Fruit fly (Drosophila melanogaster) whole organism, prepupa: Measurements from ENCODE around the gene aru.
A peak's percentile ranks its signal among the peaks of the same experiment; 100 is the strongest.

Experiments used
- CG10631 ChIP-seq: fragments of 200-800 bp; sonication (Bioruptor generic); optimal IDR thresholded peaks from 2 replicates; lab custom pipeline; 2016; ENCODE audit warnings: missing biosample characterization, missing genetic modification characterization
- CG10669 ChIP-seq: fragments of 200-800 bp; sonication (Bioruptor generic); optimal IDR thresholded peaks from 3 replicates; lab custom pipeline; 2018; ENCODE audit warnings: missing biosample characterization, mild to moderate bottlenecking, missing genetic modification characterization, moderate library complexity
- CG11294 ChIP-seq: fragments of 200-800 bp; sonication (Bioruptor generic); IDR thresholded peaks from 2 replicates; pipeline ENCODE4 v1.3.6; 2022; ENCODE audit warnings: missing biosample characterization, missing genetic modification characterization
- CG11762 ChIP-seq: fragments of 200-800 bp; sonication (Bioruptor generic); optimal IDR thresholded peaks from 3 replicates; lab custom pipeline; 2016; ENCODE audit warnings: missing biosample characterization, missing genetic modification characterization; ENCODE audit not compliant: insufficient read depth
- CG16779 ChIP-seq: fragments of 200-800 bp; sonication (Bioruptor generic); optimal IDR thresholded peaks from 3 replicates; lab custom pipeline; 2017; ENCODE audit warnings: missing biosample characterization, mild to moderate bottlenecking, missing genetic modification characterization
- CG3032 ChIP-seq: fragments of 200-800 bp; optimal IDR thresholded peaks from 2 replicates; lab custom pipeline; 2019; ENCODE audit warnings: missing biosample characterization, mild to moderate bottlenecking, missing genetic modification characterization, moderate library complexity
- CG32006 ChIP-seq: fragments of 200-800 bp; sonication (Bioruptor generic); optimal IDR thresholded peaks from 3 replicates; lab custom pipeline; 2017; ENCODE audit warnings: missing biosample characterization, mild to moderate bottlenecking, missing genetic modification characterization
- CG4318 ChIP-seq: fragments of 200-800 bp; sonication (Bioruptor generic); optimal IDR thresholded peaks from 3 replicates; lab custom pipeline; 2017; ENCODE audit warnings: missing biosample characterization, mild to moderate bottlenecking, missing genetic modification characterization
- CG6163 ChIP-seq: fragments of 200-800 bp; sonication (Bioruptor generic); IDR thresholded peaks from 3 replicates; pipeline ENCODE4 v1.3.6; 2022; ENCODE audit warnings: missing biosample characterization, missing genetic modification characterization
- CG6276 ChIP-seq: fragments of 200-800 bp; sonication (Bioruptor generic); optimal IDR thresholded peaks from 2 replicates; lab custom pipeline; 2017; ENCODE audit warnings: missing biosample characterization, mild to moderate bottlenecking, missing genetic modification characterization
- CG6792 ChIP-seq: fragments of 200-800 bp; sonication (Bioruptor generic); optimal IDR thresholded peaks from 3 replicates; lab custom pipeline; 2016; ENCODE audit warnings: missing biosample characterization, missing genetic modification characterization
- CG6854 ChIP-seq: fragments of 200-800 bp; sonication (Bioruptor generic); optimal IDR thresholded peaks from 2 replicates; lab custom pipeline; 2017; ENCODE audit warnings: missing biosample characterization, mild to moderate bottlenecking, missing genetic modification characterization
- CG7368 ChIP-seq: fragments of 200-800 bp; sonication (Bioruptor generic); optimal IDR thresholded peaks from 3 replicates; lab custom pipeline; 2016; ENCODE audit warnings: missing biosample characterization, missing genetic modification characterization
- CG8319 ChIP-seq: fragments of 200-800 bp; sonication (Bioruptor generic); optimal IDR thresholded peaks from 3 replicates; lab custom pipeline; 2016; ENCODE audit warnings: missing biosample characterization, missing genetic modification characterization
- CG8632 ChIP-seq: fragments of 200-800 bp; sonication (Bioruptor generic); optimal IDR thresholded peaks from 3 replicates; lab custom pipeline; 2016; ENCODE audit warnings: missing biosample characterization, missing genetic modification characterization
- CG9139 ChIP-seq: fragments of 200-800 bp; sonication (Bioruptor generic); optimal IDR thresholded peaks from 3 replicates; lab custom pipeline; 2017; ENCODE audit warnings: missing biosample characterization, mild to moderate bottlenecking, missing genetic modification characterization
- Eip75B ChIP-seq: fragments of 200-800 bp; sonication (Bioruptor generic); optimal IDR thresholded peaks from 3 replicates; lab custom pipeline; 2016; ENCODE audit warnings: missing biosample characterization, missing genetic modification characterization
- Eip78C ChIP-seq: fragments of 200-800 bp; sonication (Bioruptor generic); peaks from one replicate; lab custom pipeline; 2016; ENCODE audit warnings: missing biosample characterization, missing genetic modification characterization
- Eip93F ChIP-seq: fragments of 200-800 bp; sonication (Bioruptor generic); optimal IDR thresholded peaks from 2 replicates; lab custom pipeline; 2016; ENCODE audit warnings: missing biosample characterization, mild to moderate bottlenecking, missing genetic modification characterization
- Ets21C ChIP-seq: fragments of 200-800 bp; sonication (Bioruptor generic); optimal IDR thresholded peaks from 3 replicates; lab custom pipeline; 2016; ENCODE audit warnings: missing biosample characterization, missing genetic modification characterization
- Ets96B ChIP-seq: fragments of 200-800 bp; optimal IDR thresholded peaks from 2 replicates; lab custom pipeline; 2019; ENCODE audit warnings: missing biosample characterization, mild to moderate bottlenecking, missing genetic modification characterization, moderate library complexity
- Gug ChIP-seq: fragments of 200-800 bp; sonication (Bioruptor generic); IDR thresholded peaks from 2 replicates; pipeline ENCODE4 v1.3.6; 2022; ENCODE audit warnings: missing biosample characterization, missing genetic modification characterization
- Hr39 ChIP-seq: fragments of 200-800 bp; sonication (Bioruptor generic); optimal IDR thresholded peaks from 2 replicates; lab custom pipeline; 2016; ENCODE audit warnings: missing biosample characterization, missing genetic modification characterization
- Hr4 ChIP-seq: fragments of 200-800 bp; sonication (Bioruptor generic); optimal IDR thresholded peaks from 3 replicates; lab custom pipeline; 2016; ENCODE audit warnings: missing biosample characterization, missing genetic modification characterization
- Met ChIP-seq: fragments of 200-800 bp; sonication (Bioruptor generic); optimal IDR thresholded peaks from 3 replicates; lab custom pipeline; 2016; ENCODE audit warnings: missing biosample characterization, missing genetic modification characterization
- OdsH ChIP-seq: fragments of 200-800 bp; sonication (Bioruptor generic); optimal IDR thresholded peaks from 3 replicates; lab custom pipeline; 2016; ENCODE audit warnings: missing biosample characterization, missing genetic modification characterization
- Smox ChIP-seq: fragments of 200-800 bp; sonication (Bioruptor generic); optimal IDR thresholded peaks from 3 replicates; lab custom pipeline; 2016; ENCODE audit warnings: missing biosample characterization, missing genetic modification characterization
- Sox102F ChIP-seq: fragments of 200-800 bp; sonication (Bioruptor generic); optimal IDR thresholded peaks from 2 replicates; lab custom pipeline; 2016; ENCODE audit warnings: missing biosample characterization, mild to moderate bottlenecking, missing genetic modification characterization
- Sox14 ChIP-seq: fragments of 200-800 bp; sonication (Bioruptor generic); optimal IDR thresholded peaks from 3 replicates; lab custom pipeline; 2016; ENCODE audit warnings: missing biosample characterization, missing genetic modification characterization
- Sox15 ChIP-seq: fragments of 200-800 bp; sonication (Bioruptor generic); optimal IDR thresholded peaks from 3 replicates; lab custom pipeline; 2016; ENCODE audit warnings: missing biosample characterization, missing genetic modification characterization
- achi ChIP-seq: fragments of 200-800 bp; sonication (Bioruptor generic); optimal IDR thresholded peaks from 3 replicates; lab custom pipeline; 2016; ENCODE audit warnings: missing biosample characterization, missing genetic modification characterization
- acj6 ChIP-seq: fragments of 200-800 bp; sonication (Bioruptor generic); optimal IDR thresholded peaks from 3 replicates; lab custom pipeline; 2016; ENCODE audit warnings: missing biosample characterization, missing genetic modification characterization
- dac ChIP-seq: fragments of 200-800 bp; sonication (Bioruptor generic); optimal IDR thresholded peaks from 2 replicates; lab custom pipeline; 2017; ENCODE audit warnings: missing biosample characterization, mild to moderate bottlenecking, missing genetic modification characterization
- esn ChIP-seq: fragments of 200-800 bp; sonication (Bioruptor generic); optimal IDR thresholded peaks from 2 replicates; lab custom pipeline; 2016; ENCODE audit warnings: missing biosample characterization, mild to moderate bottlenecking, missing genetic modification characterization, moderate library complexity
- fd59A ChIP-seq: fragments of 200-800 bp; sonication (Bioruptor generic); optimal IDR thresholded peaks from 2 replicates; lab custom pipeline; 2017; ENCODE audit warnings: missing biosample characterization, mild to moderate bottlenecking, missing genetic modification characterization, missing genetic modification reagents
- fd85E ChIP-seq: fragments of 200-800 bp; sonication (Bioruptor generic); optimal IDR thresholded peaks from 3 replicates; lab custom pipeline; 2016; ENCODE audit warnings: missing biosample characterization, missing genetic modification characterization
- fkh ChIP-seq: fragments of 200-800 bp; sonication (Bioruptor generic); optimal IDR thresholded peaks from 3 replicates; lab custom pipeline; 2017; ENCODE audit warnings: missing biosample characterization, mild to moderate bottlenecking, missing genetic modification characterization, moderate library complexity
- lz ChIP-seq: fragments of 200-800 bp; sonication (Bioruptor generic); optimal IDR thresholded peaks from 3 replicates; lab custom pipeline; 2016; ENCODE audit warnings: missing biosample characterization, missing genetic modification characterization
- spab ChIP-seq: fragments of 200-800 bp; sonication (Bioruptor generic); optimal IDR thresholded peaks from 2 replicates; lab custom pipeline; 2017; ENCODE audit warnings: missing biosample characterization, mild to moderate bottlenecking, missing genetic modification characterization, missing genetic modification reagents
- ss ChIP-seq, 2 experiments: fragments of 200-800 bp; sonication (Bioruptor generic); optimal IDR thresholded peaks; 2 replicates in 1 of 2; 3 replicates in 1 of 2; lab custom pipeline; 2017 to 2018; ENCODE audit warnings: mild to moderate bottlenecking in 2 of 2, missing biosample characterization in 2 of 2, missing genetic modification characterization in 2 of 2, moderate library complexity in 1 of 2
- svp ChIP-seq: fragments of 200-800 bp; sonication (Bioruptor generic); peaks from one replicate; lab custom pipeline; 2016; ENCODE audit warnings: missing biosample characterization, missing genetic modification characterization
- topi ChIP-seq: fragments of 200-800 bp; sonication (Bioruptor generic); optimal IDR thresholded peaks from 3 replicates; lab custom pipeline; 2016; ENCODE audit warnings: missing biosample characterization, missing genetic modification characterization
- vri ChIP-seq: fragments of 200-800 bp; sonication (Bioruptor generic); optimal IDR thresholded peaks from 3 replicates; lab custom pipeline; 2016; ENCODE audit warnings: missing biosample characterization, mild to moderate bottlenecking, missing genetic modification characterization

The aru gene

DNA sequence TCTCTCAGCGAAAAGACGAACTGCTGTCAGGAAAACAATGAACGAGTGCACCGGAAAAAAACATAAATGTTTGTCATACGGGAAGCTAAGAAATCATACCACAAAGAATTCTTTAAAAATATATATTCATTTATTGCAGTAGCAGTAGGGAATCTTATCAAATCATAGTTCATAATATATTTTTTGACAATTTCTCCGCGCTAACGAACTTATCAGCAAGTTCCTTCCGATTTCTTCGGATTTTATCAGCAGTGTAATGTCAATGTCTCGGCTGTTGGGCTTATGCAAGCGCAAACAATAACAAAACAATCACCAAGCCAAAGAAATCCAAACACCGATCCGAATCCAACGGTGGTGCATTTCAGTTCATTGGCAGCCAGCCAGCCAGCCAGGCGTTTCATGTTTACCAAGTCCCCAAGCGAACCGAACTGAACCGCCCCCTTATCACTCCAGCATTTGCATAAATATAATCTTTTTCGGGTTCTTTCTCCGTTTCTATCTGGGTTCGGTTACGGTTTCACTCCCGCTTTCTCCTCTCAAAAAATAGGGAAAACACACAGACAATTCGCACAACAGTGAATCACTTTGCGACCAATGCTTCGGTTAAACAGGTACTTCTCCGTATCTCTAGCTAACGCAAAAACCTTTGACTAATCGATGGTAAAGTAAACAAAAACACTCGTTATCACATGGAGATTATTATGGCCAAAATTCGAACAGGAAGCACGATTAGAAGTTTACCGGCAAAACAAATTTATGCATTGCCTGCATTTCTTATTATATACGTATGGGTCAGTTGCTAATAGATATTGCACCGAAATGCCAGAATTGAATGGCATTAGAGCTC, 40.4 kb downstream of the aru start (continued):
- TF ChIP-seq Ets21C (GFP tag; lab: Kevin White, UChicago) (peak; percentile 24), Hr39 (GFP tag; lab: Kevin White, UChicago) (no peak), CG32006 (GFP tag; lab: Kevin White, UChicago) (no peak), OdsH (GFP tag; lab: Kevin White, UChicago) (no peak), CG11762 (GFP tag; lab: Kevin White, UChicago) (no peak), acj6 (no peak), CG4318 (no peak), Eip75B (GFP tag; lab: Kevin White, UChicago) (no peak), Sox102F (no peak), Sox14 (GFP tag; lab: Kevin White, UChicago) (peak; percentile 55), CG10631 (GFP tag; lab: Kevin White, UChicago) (no peak), spab (GFP tag; lab: Kevin White, UChicago) (no peak), CG3032 (no peak), vri (GFP tag; lab: Kevin White, UChicago) (peak; percentile 93), lz (peak; percentile 14), dac (GFP tag; lab: Kevin White, UChicago) (peak; percentile 32), CG10669 (no peak), fd59A (GFP tag; lab: Kevin White, UChicago) (no peak), Met (GFP tag; lab: Kevin White, UChicago) (no peak)

DNA sequence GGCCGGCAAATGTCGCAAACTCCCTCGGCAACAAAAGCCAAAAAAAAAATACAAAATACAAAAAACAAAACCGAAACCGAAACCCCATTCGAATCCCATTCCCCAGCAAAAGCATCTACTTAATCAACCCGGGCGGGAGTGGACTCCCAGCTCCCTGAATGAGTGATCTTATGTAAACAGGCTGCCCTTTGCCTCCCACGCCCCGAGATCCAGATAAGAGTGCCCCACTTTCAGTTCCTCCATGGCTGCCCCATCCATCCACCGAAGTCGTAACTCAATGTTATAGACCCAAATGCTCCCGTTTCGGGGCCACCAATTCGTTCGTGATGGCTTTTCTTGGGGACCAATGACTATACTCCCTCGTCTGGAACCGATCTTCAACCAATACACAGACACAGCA, 41.1 kb downstream of the aru start:
- TF ChIP-seq fkh (GFP tag; lab: Kevin White, UChicago) (no peak), svp (GFP tag; lab: Kevin White, UChicago) (peak; percentile 92)
- TF ChIP-seq, all 60 proteins: peak for 1

DNA sequence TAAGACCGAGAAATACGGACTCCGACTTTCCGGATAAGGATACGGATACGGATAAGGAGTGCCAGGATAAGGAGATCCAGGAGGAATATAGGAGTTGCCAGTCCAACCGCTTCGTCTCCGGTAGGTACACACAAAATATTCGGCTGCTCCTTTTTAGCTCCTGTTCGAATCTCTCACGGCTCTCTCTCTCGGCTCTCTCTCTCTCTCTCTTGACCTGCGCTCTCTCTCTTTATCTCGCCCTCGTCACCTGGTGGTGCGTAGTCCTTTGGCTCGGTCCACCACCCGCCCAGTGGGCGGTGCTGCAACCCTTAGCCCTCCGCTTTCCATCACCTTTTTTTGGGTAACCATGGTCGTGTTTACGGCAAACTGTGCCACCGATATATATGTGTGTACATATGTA, 41.8 kb downstream of the aru start:
- TF ChIP-seq CG4318 (no peak), CG11762 (GFP tag; lab: Kevin White, UChicago) (no peak)

DNA sequence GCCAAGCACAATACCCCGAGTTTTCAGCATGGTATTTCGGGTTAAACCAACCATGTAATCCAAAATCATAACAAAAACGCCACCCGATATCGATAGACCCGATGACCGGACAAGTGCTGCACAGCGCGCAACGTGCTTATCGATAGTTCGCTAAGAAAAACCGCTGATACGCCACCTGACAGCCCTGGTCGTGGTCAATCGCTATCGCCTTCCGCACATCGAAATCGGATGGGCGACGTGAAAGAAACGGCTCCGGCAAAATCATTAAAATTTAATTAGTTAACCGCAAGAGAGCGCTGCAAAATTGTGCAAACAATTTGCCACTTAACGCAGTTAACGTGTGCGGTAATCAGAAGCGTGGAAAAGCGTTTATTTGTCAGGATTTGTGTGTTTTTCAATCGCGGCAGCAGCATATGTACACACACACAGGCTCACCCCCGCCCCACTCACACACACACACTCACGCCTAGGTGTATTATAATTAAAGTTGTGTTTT, 42.3 kb downstream of the aru start, which contains the start of the genes CG3862 and dock:
Gene CG3862 (minus strand): TSS at position 94 of the 496 bp plus-strand sequence.
Gene dock (plus strand): TSS at position 202 of the 496 bp plus-strand sequence.
- TF ChIP-seq topi (GFP tag; lab: Kevin White, UChicago) (peak; percentile 38), dac (GFP tag; lab: Kevin White, UChicago) (no peak), CG11294 (GFP tag; lab: Robert Waterston, UW) (no peak), Eip93F (GFP tag; lab: Kevin White, UChicago) (no peak), CG3032 (no peak), CG8319 (GFP tag; lab: Kevin White, UChicago) (no peak), CG6163 (GFP tag; lab: Robert Waterston, UW) (peak; percentile 59; the same call in 1 of the 3 replicates), svp (GFP tag; lab: Kevin White, UChicago) (peak; percentile 60), Sox15 (GFP tag; lab: Kevin White, UChicago) (no peak), vri (GFP tag; lab: Kevin White, UChicago) (peak; percentile 70), Hr4 (GFP tag; lab: Kevin White, UChicago) (no peak), Sox102F (no peak), CG7368 (GFP tag; lab: Kevin White, UChicago) (no peak), esn (GFP tag; lab: Kevin White, UChicago) (peak; percentile 54), spab (GFP tag; lab: Kevin White, UChicago) (no peak), Sox14 (GFP tag; lab: Kevin White, UChicago) (peak; percentile 60), CG32006 (GFP tag; lab: Kevin White, UChicago) (peak; percentile 21), CG6276 (GFP tag; lab: Kevin White, UChicago) (no peak), CG16779 (tag; lab: Kevin White, UChicago) (peak; percentile 32), fd85E (GFP tag; lab: Kevin White, UChicago) (no peak), achi (peak; percentile 13), OdsH (GFP tag; lab: Kevin White, UChicago) (no peak), CG10631 (GFP tag; lab: Kevin White, UChicago) (no peak), Eip75B (GFP tag; lab: Kevin White, UChicago) (peak; percentile 59), Ets96B (no peak), ss (GFP tag; optimal IDR thresholded peaks at IDR 0.05; lab: Kevin White, UChicago) (peak in 1 of 2 experiments; percentile 33), Gug (GFP tag; lab: Robert Waterston, UW) (no peak), fd59A (GFP tag; lab: Kevin White, UChicago) (no peak), Eip78C (peak; percentile 86), CG6792 (GFP tag; lab: Kevin White, UChicago) (peak; percentile 6), CG6854 (GFP tag; lab: Kevin White, UChicago) (peak; percentile 35), CG9139 (GFP tag; lab: Kevin White, UChicago) (no peak), Smox (GFP tag; lab: Kevin White, UChicago) (no peak), CG8632 (GFP tag; lab: Kevin White, UChicago) (no peak)
